Worm (Caenorhabditis elegans) whole organism, L2 larva: ENCODE measurements around the gene Y49E10.10.

Experiments used
- C34F6.9 ChIP-seq: fragments of 150-350 bp; optimal IDR thresholded peaks from 2 replicates; lab custom pipeline; 2014; ENCODE audit warnings: missing biosample characterization, missing genetic modification characterization
- F13H6.1 ChIP-seq: sonication (generic microtip); optimal IDR thresholded peaks from 2 replicates; lab custom pipeline; 2016; ENCODE audit warnings: missing genetic modification characterization, missing compliant biosample characterization
- R02D3.7 ChIP-seq: fragments of 150-350 bp; optimal IDR thresholded peaks from 2 replicates; lab custom pipeline; 2014; ENCODE audit warnings: missing biosample characterization, missing genetic modification characterization
- Y55F3AM.14 ChIP-seq: fragments of 200-800 bp; sonication (Bioruptor generic); optimal IDR thresholded peaks from 2 replicates; lab custom pipeline; 2018; ENCODE audit warnings: mild to moderate bottlenecking, missing genetic modification characterization, missing compliant biosample characterization
- ZK546.5 ChIP-seq: sonication (generic microtip); optimal IDR thresholded peaks from 2 replicates; lab custom pipeline; 2017; ENCODE audit warnings: missing biosample characterization, missing genetic modification characterization
- alr-1 ChIP-seq: fragments of 150-350 bp; optimal IDR thresholded peaks from 2 replicates; lab custom pipeline; 2014; ENCODE audit warnings: missing biosample characterization, missing genetic modification characterization
- aly-2 ChIP-seq: fragments of 150-350 bp; optimal IDR thresholded peaks from 2 replicates; lab custom pipeline; 2014; ENCODE audit warnings: missing biosample characterization, missing genetic modification characterization
- ama-1 ChIP-seq: fragments of 150-350 bp; optimal IDR thresholded peaks from 2 replicates; lab custom pipeline; 2018; ENCODE audit warnings: inconsistent platforms
- blmp-1 ChIP-seq: sonication (generic microtip); optimal IDR thresholded peaks from 2 replicates; lab custom pipeline; 2017; ENCODE audit warnings: missing genetic modification characterization, mild to moderate bottlenecking, missing compliant biosample characterization, antibody characterized with exemption, moderate library complexity; ENCODE audit not compliant: insufficient read depth
- ceh-16 ChIP-seq: fragments of 150-350 bp; optimal IDR thresholded peaks from 2 replicates; lab custom pipeline; 2014; ENCODE audit warnings: missing biosample characterization, missing genetic modification characterization
- ceh-82 ChIP-seq: fragments of 150-350 bp; optimal IDR thresholded peaks from 2 replicates; lab custom pipeline; 2014; ENCODE audit warnings: missing biosample characterization, missing genetic modification characterization
- crh-2 ChIP-seq: sonication (generic microtip); optimal IDR thresholded peaks from 2 replicates; lab custom pipeline; 2017; ENCODE audit warnings: missing biosample characterization, missing genetic modification characterization
- dmd-4 ChIP-seq: sonication (generic microtip); optimal IDR thresholded peaks from 2 replicates; lab custom pipeline; 2017; ENCODE audit warnings: missing biosample characterization, missing genetic modification characterization
- egl-27 ChIP-seq: sonication (generic microtip); optimal IDR thresholded peaks from 3 replicates; lab custom pipeline; 2017; ENCODE audit warnings: missing biosample characterization, missing genetic modification reagents, missing genetic modification characterization
- lin-11 ChIP-seq: fragments of 150-350 bp; sonication (generic microtip); optimal IDR thresholded peaks from 2 replicates; lab custom pipeline; 2014; ENCODE audit warnings: missing biosample characterization, missing genetic modification characterization, inconsistent platforms, mixed read lengths
- lin-13 ChIP-seq: fragments of 150-350 bp; optimal IDR thresholded peaks from 2 replicates; lab custom pipeline; 2014; ENCODE audit warnings: missing biosample characterization, missing genetic modification reagents, missing genetic modification characterization
- lsy-2 ChIP-seq, 2 experiments: fragments of 150-350 bp in 1 of 2; sonication (generic microtip) in 1 of 2; optimal IDR thresholded peaks; 2 replicates each; lab custom pipeline; 2014 to 2017; ENCODE audit warnings: missing biosample characterization in 2 of 2, missing genetic modification characterization in 2 of 2
- mab-5 ChIP-seq: fragments of 150-350 bp; optimal IDR thresholded peaks from 2 replicates; lab custom pipeline; 2014; ENCODE audit warnings: missing biosample characterization, missing genetic modification characterization
- mbf-1 ChIP-seq: sonication (generic microtip); optimal IDR thresholded peaks from 2 replicates; lab custom pipeline; 2017; ENCODE audit warnings: missing biosample characterization, missing genetic modification characterization
- mdl-1 ChIP-seq, 2 experiments: fragments of 150-350 bp in 1 of 2; sonication (generic microtip) in 1 of 2; optimal IDR thresholded peaks; 2 replicates each; lab custom pipeline; 2017; ENCODE audit warnings: missing biosample characterization in 2 of 2, missing genetic modification characterization in 2 of 2
- nhr-11 ChIP-seq: fragments of 150-350 bp; optimal IDR thresholded peaks from 2 replicates; lab custom pipeline; 2014; ENCODE audit warnings: missing biosample characterization, missing genetic modification characterization
- nhr-129 ChIP-seq: fragments of 150-350 bp; optimal IDR thresholded peaks from 2 replicates; lab custom pipeline; 2014; ENCODE audit warnings: missing biosample characterization, missing genetic modification characterization
- nhr-21 ChIP-seq: fragments of 150-350 bp; optimal IDR thresholded peaks from 2 replicates; lab custom pipeline; 2014; ENCODE audit warnings: missing biosample characterization, missing genetic modification characterization
- nhr-237 ChIP-seq: fragments of 150-350 bp; optimal IDR thresholded peaks from 2 replicates; lab custom pipeline; 2014; ENCODE audit warnings: missing biosample characterization, missing genetic modification characterization
- nhr-6 ChIP-seq: fragments of 150-350 bp; optimal IDR thresholded peaks from 2 replicates; lab custom pipeline; 2014; ENCODE audit warnings: missing biosample characterization, missing genetic modification characterization
- nhr-77 ChIP-seq: fragments of 150-350 bp; optimal IDR thresholded peaks from 2 replicates; lab custom pipeline; 2014; ENCODE audit warnings: missing biosample characterization, missing genetic modification characterization
- peb-1 ChIP-seq: fragments of 150-350 bp; optimal IDR thresholded peaks from 2 replicates; lab custom pipeline; 2014; ENCODE audit warnings: missing biosample characterization, missing genetic modification characterization
- skn-1 ChIP-seq: sonication (generic microtip); optimal IDR thresholded peaks from 2 replicates; lab custom pipeline; 2017; ENCODE audit warnings: missing biosample characterization, missing genetic modification characterization
- sma-3 ChIP-seq: sonication (generic microtip); optimal IDR thresholded peaks from 2 replicates; lab custom pipeline; 2016; ENCODE audit warnings: missing genetic modification reagents, missing genetic modification characterization, missing compliant biosample characterization
- snpc-4 ChIP-seq: fragments of 150-350 bp; optimal IDR thresholded peaks from 2 replicates; lab custom pipeline; 2014; ENCODE audit warnings: missing biosample characterization, missing genetic modification characterization
- unc-55 ChIP-seq: fragments of 150-350 bp; sonication (generic microtip); optimal IDR thresholded peaks from 3 replicates; lab custom pipeline; 2014; ENCODE audit warnings: missing biosample characterization, missing genetic modification reagents, missing genetic modification characterization
- ztf-11 ChIP-seq: sonication (generic microtip); optimal IDR thresholded peaks from 2 replicates; lab custom pipeline; 2017; ENCODE audit warnings: missing biosample characterization, missing genetic modification characterization
- ztf-4 ChIP-seq: fragments of 150-350 bp; optimal IDR thresholded peaks from 2 replicates; lab custom pipeline; 2014; ENCODE audit warnings: missing biosample characterization, missing genetic modification characterization

Gene Y49E10.10

ce11 chrIII:12370011-12370506 lies 25.2 kb upstream of the Y49E10.10 start, which contains the start of gene rpt-6 (continued):
- TF ChIP-seq snpc-4 (peak; percentile 35), ceh-16 (tag; lab: Kevin White, UChicago) (no peak), dmd-4 (tag; lab: Kevin White, UChicago) (no peak), mbf-1 (tag; lab: Kevin White, UChicago) (no peak), nhr-6 (tag; lab: Kevin White, UChicago) (peak; percentile 17), crh-2 (peak; percentile 22), egl-27 (no peak), ama-1 (lab: Kevin White, UChicago) (peak; percentile 49), sma-3 (GFP tag; lab: Kevin White, UChicago) (peak; percentile 53), mdl-1 (tag; optimal IDR thresholded peaks at IDR 0.05; lab: Kevin White, UChicago) (no peak), nhr-129 (tag; lab: Kevin White, UChicago) (peak; percentile 66), nhr-237 (tag; lab: Kevin White, UChicago) (no peak), skn-1 (tag; lab: Kevin White, UChicago) (peak; percentile 81), aly-2 (tag; lab: Kevin White, UChicago) (no peak), nhr-77 (tag; lab: Kevin White, UChicago) (no peak), lin-13 (peak; percentile 75), F13H6.1 (peak; percentile 60)

DNA sequence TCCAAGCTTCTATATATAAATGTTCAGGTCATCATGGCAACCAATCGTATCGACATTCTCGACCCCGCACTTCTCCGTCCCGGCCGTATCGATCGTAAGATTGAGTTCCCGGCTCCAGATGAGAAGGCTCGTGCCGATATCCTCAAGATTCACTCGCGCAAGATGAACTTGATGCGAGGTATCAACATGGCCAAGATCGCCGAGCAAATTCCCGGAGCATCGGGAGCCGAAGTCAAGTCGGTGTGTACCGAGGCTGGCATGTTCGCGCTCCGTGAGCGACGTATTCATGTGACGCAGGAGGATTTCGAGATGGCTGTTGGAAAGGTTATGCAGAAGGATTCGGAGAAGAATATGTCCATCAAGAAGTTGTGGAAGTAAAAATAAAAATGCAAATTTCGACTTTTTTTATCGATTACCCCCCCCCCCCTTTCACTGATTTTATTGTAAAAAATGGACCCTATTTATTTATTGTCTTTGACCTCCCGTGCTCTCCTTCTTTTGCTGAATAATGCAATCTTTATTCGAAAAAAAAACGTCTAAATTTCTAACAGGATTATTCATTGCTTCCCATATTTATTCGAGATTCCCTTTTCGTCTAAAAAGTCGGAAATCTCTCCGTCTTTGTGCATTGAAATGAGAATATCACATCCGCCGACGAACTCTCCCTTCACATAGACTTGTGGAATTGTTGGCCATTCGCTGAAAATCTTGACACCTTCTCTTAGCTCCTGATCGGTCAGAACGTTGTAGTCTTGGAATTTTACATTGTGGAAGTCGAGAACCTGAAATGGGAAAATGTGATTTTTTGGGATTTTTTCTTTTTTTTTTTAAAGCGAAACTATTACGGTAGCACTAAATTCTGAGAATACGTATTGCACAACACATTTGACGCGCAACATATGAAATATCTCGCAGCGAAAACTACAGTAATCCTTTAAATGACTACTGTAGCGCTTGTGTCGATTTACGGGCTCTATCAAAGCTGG lies 22.9 kb upstream of the Y49E10.10 start:
- TF ChIP-seq snpc-4: no peak
- TF ChIP-seq lin-11: no peak
- no peak for TF ChIP-seq nhr-237 (tag; lab: Kevin White, UChicago)
- TF ChIP-seq egl-27: no peak
- TF ChIP-seq ceh-82 (tag; lab: Kevin White, UChicago): no peak
- TF ChIP-seq alr-1: no peak
- no peak for TF ChIP-seq ama-1 (lab: Kevin White, UChicago)
- TF ChIP-seq C34F6.9 (tag; lab: Kevin White, UChicago): no peak

DNA sequence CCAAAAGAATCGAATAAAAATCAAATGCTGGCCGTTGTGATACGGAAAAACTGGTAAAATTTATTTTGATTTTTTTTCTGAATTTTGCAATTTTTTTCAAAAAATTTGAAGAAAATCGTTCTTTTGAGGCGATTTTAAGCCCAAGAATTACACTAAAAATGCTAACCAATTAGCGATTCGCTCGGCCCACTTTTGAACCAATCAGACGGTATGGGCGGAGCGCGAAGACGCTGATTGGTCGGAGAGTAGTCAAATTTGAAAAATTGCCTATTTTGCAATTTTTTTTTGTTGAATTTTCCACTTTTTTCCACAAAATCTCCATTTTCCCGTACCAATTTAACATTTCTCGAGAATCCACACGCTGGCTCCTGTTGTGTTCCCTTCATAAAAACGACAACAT lies 22.0 kb upstream of the Y49E10.10 start:
- no peak for TF ChIP-seq ztf-11 (tag; lab: Kevin White, UChicago)
- TF ChIP-seq lin-13: no peak
- TF ChIP-seq nhr-21: no peak
- TF ChIP-seq mdl-1 (tag; optimal IDR thresholded peaks at IDR 0.05; lab: Kevin White, UChicago): no peak

- TF ChIP-seq egl-27 (no peak), F13H6.1 (no peak), skn-1 (tag; lab: Kevin White, UChicago) (no peak), C34F6.9 (tag; lab: Kevin White, UChicago) (no peak), nhr-77 (tag; lab: Kevin White, UChicago) (no peak), nhr-237 (tag; lab: Kevin White, UChicago) (no peak), mab-5 (tag; lab: Kevin White, UChicago) (no peak), snpc-4 (no peak), R02D3.7 (tag; lab: Kevin White, UChicago) (no peak), aly-2 (tag; lab: Kevin White, UChicago) (no peak), peb-1 (no peak), nhr-11 (tag; lab: Kevin White, UChicago) (no peak), ZK546.5 (no peak), sma-3 (GFP tag; lab: Kevin White, UChicago) (no peak), lsy-2 (tag; optimal IDR thresholded peaks at IDR 0.05; lab: Kevin White, UChicago) (no peak), ceh-82 (tag; lab: Kevin White, UChicago) (no peak)
These were observed 21.4 kb upstream of the Y49E10.10 start, which contains the start of gene glrx-5 for ce11 chrIII:12373807-12374266. TSS of gene glrx-5 (minus strand) at chrIII:12373857.

- no peak for TF ChIP-seq alr-1
- TF ChIP-seq unc-55 (GFP tag; lab: Kevin White, UChicago): no peak
- no peak for TF ChIP-seq Y55F3AM.14 (GFP tag; lab: Kevin White, UChicago)
- no peak for TF ChIP-seq ztf-4 (tag; lab: Kevin White, UChicago)
- no peak for TF ChIP-seq egl-27
- TF ChIP-seq skn-1 (tag; lab: Kevin White, UChicago): no peak
- TF ChIP-seq blmp-1 (tag; lab: Kevin White, UChicago): no peak
- no peak for TF ChIP-seq nhr-6 (tag; lab: Kevin White, UChicago)
- TF ChIP-seq, all 48 proteins: peak for 0
These were observed 19.7 kb upstream of the Y49E10.10 start for ce11 chrIII:12375614-12376013.
